Fruit fly (Drosophila melanogaster) whole organism, larva: ENCODE results near the gene Prosbeta7.
A peak's percentile ranks its signal among the peaks of the same experiment; 100 is the strongest.

Experiments used
- noc ChIP-seq: fragments of 200-800 bp; sonication (Bioruptor generic); optimal IDR thresholded peaks from 3 replicates; lab custom pipeline; 2019; ENCODE audit warnings: missing biosample characterization, mild to moderate bottlenecking, missing genetic modification characterization, moderate library complexity

Gene Prosbeta7

dm6 chr3R:5368170-5368781, 10.1 kb upstream of the Prosbeta7 start, which contains the start of gene Cerk:
TSS of gene Cerk (minus strand) at chr3R:5368306.
- TF ChIP-seq noc (tag; lab: Kevin White, UChicago): no peak

dm6 chr3R:5367512-5368169, 9.5 kb upstream of the Prosbeta7 start:
- TF ChIP-seq noc (tag; lab: Kevin White, UChicago): no peak

dm6 chr3R:5364539-5365273, 6.5 kb upstream of the Prosbeta7 start:
- TF ChIP-seq noc (tag; lab: Kevin White, UChicago): peak; percentile 55

dm6 chr3R:5363412-5363811, 5.2 kb upstream of the Prosbeta7 start:
- no peak for TF ChIP-seq noc (tag; lab: Kevin White, UChicago)

dm6 chr3R:5361681-5362319, 3.6 kb upstream of the Prosbeta7 start:
- peak; percentile 87 for TF ChIP-seq noc (tag; lab: Kevin White, UChicago)

dm6 chr3R:5355135-5355493, 3.0 kb downstream of the Prosbeta7 start:
- no peak for TF ChIP-seq noc (tag; lab: Kevin White, UChicago)

dm6 chr3R:5354373-5355134, 3.6 kb downstream of the Prosbeta7 start, which contains the start of the genes CG11999 and CG1161:
TSS of gene CG11999 (minus strand) at chr3R:5354747.
TSS of gene CG1161 (plus strand) at chr3R:5355092.
- TF ChIP-seq noc (tag; lab: Kevin White, UChicago): peak; percentile 4

dm6 chr3R:5350393-5350972, 7.7 kb downstream of the Prosbeta7 start, which contains the start of gene mtd:
TSS of gene mtd (minus strand) at chr3R:5350443.
- TF ChIP-seq noc (tag; lab: Kevin White, UChicago): no peak

dm6 chr3R:5346707-5347323, 11.3 kb downstream of the Prosbeta7 start:
- no peak for TF ChIP-seq noc (tag; lab: Kevin White, UChicago)

dm6 chr3R:5331764-5332405, 26.3 kb downstream of the Prosbeta7 start:
- no peak for TF ChIP-seq noc (tag; lab: Kevin White, UChicago)

dm6 chr3R:5330338-5330737, 27.8 kb downstream of the Prosbeta7 start:
- TF ChIP-seq noc (tag; lab: Kevin White, UChicago): no peak

dm6 chr3R:5327911-5328310, 30.3 kb downstream of the Prosbeta7 start:
- TF ChIP-seq noc (tag; lab: Kevin White, UChicago): no peak

dm6 chr3R:5326166-5326565, 32.0 kb downstream of the Prosbeta7 start:
- TF ChIP-seq noc (tag; lab: Kevin White, UChicago): no peak
